Worm (Caenorhabditis elegans): ENCODE measurements around the gene bath-47.

DNA sequence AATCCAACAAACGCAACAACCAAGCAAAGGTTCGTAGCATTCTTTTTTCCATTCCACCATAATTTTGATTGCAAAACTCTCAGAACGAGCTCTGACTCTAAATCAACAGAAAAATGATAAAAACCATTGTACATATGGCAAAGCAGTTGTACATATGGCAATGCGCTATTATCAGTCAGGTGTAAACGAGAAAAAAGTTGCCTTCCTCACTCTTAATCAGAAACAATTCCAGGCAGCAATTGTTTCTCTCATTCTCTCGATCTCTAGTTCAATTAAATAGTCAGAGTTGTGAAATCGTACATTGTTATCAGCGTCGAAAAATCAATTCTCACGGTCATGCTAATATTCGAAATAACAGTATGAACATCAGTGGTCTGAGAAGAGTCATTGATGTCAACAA lies 20.2 kb downstream of the bath-47 start:
- no peak for TF ChIP-seq fos-1 (tag; optimal IDR thresholded peaks at IDR 0.05)
- TF ChIP-seq tra-1 (GFP tag; IDR thresholded peaks at IDR 0.05) = no peak
- no peak for TF ChIP-seq D1046.2 (GFP tag; IDR thresholded peaks at IDR 0.05)
- TF ChIP-seq nhr-25 (tag; optimal IDR thresholded peaks at IDR 0.05; ENCODE audit: borderline replicate concordance, insufficient read depth) = no peak
- no peak for TF ChIP-seq unc-39 (tag; optimal IDR thresholded peaks at IDR 0.05)
- no peak for TF ChIP-seq madf-5 (GFP tag; IDR thresholded peaks at IDR 0.05)
- TF ChIP-seq ZK546.5 (tag; optimal IDR thresholded peaks at IDR 0.05) = no peak
- TF ChIP-seq nhr-6 (tag; optimal IDR thresholded peaks at IDR 0.05) = no peak
- no peak for TF ChIP-seq ama-1 (optimal IDR thresholded peaks at IDR 0.05)
- no peak for TF ChIP-seq lin-39 (tag; optimal IDR thresholded peaks at IDR 0.05)
- no peak for TF ChIP-seq nhr-237 (tag; optimal IDR thresholded peaks at IDR 0.05)
- TF ChIP-seq egl-27 (tag; optimal IDR thresholded peaks at IDR 0.05) = no peak

Data from whole organism, L4 larva.